Fruit fly (Drosophila melanogaster): ENCODE results near the gene CG31103.

DNA sequence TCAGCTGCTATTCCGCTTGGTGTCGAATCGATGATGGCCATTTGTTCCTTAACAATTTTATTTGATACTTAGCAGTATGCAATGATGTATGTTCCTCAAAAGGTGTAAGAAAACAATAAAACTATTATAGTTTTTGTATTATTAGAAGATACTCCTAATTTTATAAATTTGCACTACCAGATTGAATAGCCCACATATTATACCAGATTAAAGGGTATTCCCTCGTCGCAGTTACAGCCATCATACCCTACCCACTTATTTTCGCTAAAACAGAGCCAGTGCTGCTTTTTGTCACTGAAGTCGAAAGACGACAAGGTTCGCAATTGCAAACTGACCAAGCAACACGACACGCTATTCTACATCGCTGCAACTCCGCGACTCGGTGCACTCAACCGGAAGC lies 41.7 kb upstream of the CG31103 start:
- TF ChIP-seq pan (optimal IDR thresholded peaks at IDR 0.05) (no peak), psq (optimal IDR thresholded peaks at IDR 0.05) (no peak), Dll (optimal IDR thresholded peaks at IDR 0.05) (no peak), CG8478 (optimal IDR thresholded peaks at IDR 0.05) (no peak), EcR (GFP tag; optimal IDR thresholded peaks at IDR 0.05) (no peak)
